Worm (Caenorhabditis elegans): Measurements from ENCODE around the gene ZC404.16.

The ZC404.16 gene

DNA sequence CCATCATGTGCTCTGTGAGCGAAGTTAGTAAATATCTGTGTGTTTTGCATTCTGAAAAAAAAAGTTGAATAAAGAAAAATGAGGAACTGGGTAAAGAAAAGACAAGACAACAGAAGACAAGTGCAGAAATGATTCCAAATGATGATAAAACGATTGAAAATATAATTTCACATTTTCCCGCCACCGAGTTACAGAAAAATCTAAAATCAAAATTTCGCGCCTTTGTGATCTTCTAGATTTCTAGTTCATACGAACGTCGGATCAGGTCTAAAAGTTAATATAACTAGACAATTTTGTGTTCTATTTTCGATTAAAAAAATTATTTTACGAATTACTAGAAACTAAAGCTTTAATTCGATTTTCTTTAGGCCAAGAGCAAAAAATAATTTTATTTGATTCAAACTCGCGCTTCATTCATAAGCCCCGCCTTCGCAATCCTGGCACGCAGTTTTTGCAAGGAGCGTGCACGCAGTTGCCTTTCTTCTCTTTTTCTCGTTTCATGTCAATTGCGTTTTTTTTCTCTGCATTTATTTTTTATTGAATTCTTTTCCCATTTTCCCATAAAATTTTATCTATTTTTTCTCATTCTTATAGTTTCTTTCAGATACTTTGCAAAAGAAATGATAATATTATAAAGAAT is 11.3 kb upstream of the ZC404.16 start, which contains the start of the genes spn-4 and spe-39 (continued):
- no peak for TF ChIP-seq ZK546.5 (tag; optimal IDR thresholded peaks at IDR 0.05)
- peak; percentile 90 for TF ChIP-seq unc-55 (GFP tag; optimal IDR thresholded peaks at IDR 0.05)
- peak; percentile 71 for TF ChIP-seq lin-11 (tag; optimal IDR thresholded peaks at IDR 0.05)
- TF ChIP-seq nhr-12 (tag; optimal IDR thresholded peaks at IDR 0.05) = no peak
- peak; percentile 30 for TF ChIP-seq nhr-21 (tag; optimal IDR thresholded peaks at IDR 0.05)
- peak; percentile 45 for TF ChIP-seq R02D3.7 (tag; optimal IDR thresholded peaks at IDR 0.05)
- TF ChIP-seq snpc-4 (tag; optimal IDR thresholded peaks at IDR 0.05) = peak; percentile 3
- TF ChIP-seq ztf-4 (tag; optimal IDR thresholded peaks at IDR 0.05) = no peak
- TF ChIP-seq ama-1 (optimal IDR thresholded peaks at IDR 0.05) = no peak
- peak; percentile 46 for TF ChIP-seq egl-27 (tag; optimal IDR thresholded peaks at IDR 0.05)
- no peak for TF ChIP-seq dmd-4 (tag; optimal IDR thresholded peaks at IDR 0.05)
- TF ChIP-seq ceh-82 (tag; optimal IDR thresholded peaks at IDR 0.05) = no peak
- peak; percentile 25 for TF ChIP-seq ztf-11 (tag; optimal IDR thresholded peaks at IDR 0.05)
- no peak for TF ChIP-seq nhr-11 (tag; optimal IDR thresholded peaks at IDR 0.05)
- TF ChIP-seq skn-1 (tag; optimal IDR thresholded peaks at IDR 0.05) = no peak

DNA sequence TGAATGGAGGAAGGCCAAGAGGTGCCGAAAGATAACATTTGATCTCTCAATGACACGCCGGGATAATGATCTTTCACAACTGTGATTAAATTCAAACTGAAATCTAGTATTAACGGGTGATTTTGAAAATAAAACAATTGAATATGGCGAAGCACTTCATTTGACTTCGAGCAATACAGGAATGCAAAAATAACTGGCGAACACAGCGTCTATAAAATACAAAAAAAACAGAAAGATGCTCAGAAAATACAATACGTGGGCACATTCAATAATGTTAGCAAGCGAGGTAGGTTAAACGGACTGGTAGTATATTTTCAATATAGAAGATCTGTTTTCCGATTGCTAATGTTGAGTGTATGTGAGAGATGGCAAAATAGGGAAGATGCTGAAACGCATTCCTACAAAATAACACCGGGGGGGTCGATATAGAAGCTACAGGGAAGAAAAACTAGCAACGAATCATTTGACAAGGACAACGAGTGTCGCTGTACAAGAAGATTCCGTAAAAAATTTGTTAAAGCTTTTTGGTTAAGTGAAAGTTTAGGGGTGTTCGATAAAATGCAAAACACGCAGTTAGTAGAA is 9.5 kb upstream of the ZC404.16 start:
- no peak for TF ChIP-seq lin-13 (GFP tag; optimal IDR thresholded peaks at IDR 0.05)
- TF ChIP-seq elt-1 (tag; optimal IDR thresholded peaks at IDR 0.05) = no peak
- TF ChIP-seq lin-39 (tag; optimal IDR thresholded peaks at IDR 0.05) = no peak
- TF ChIP-seq nhr-11 (tag; optimal IDR thresholded peaks at IDR 0.05) = no peak

DNA sequence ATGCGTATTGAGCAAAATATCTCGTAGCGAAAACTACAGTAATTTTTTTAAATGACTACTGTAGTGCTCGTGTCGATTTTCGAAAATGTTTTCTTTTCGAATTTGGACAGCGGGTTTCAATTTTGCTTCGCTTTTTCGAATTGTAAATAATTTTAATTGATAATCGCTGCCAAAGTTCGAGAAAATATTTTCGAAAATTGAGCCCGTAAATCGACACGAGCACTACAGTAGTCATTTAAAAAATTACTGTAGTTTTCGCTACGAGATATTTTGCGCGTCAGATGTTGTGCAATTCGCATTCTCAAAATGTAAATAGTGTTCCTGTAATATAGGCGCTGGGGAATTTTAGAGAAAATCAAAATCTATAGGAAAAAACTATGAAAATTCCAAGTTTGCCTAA is 8.6 kb upstream of the ZC404.16 start:
- TF ChIP-seq ztf-4 (tag; optimal IDR thresholded peaks at IDR 0.05) (no peak), R02D3.7 (tag; optimal IDR thresholded peaks at IDR 0.05) (no peak), ztf-1 (GFP tag; conservative IDR thresholded peaks at IDR 0.05) (no peak), peb-1 (tag; optimal IDR thresholded peaks at IDR 0.05) (no peak), nhr-25 (tag; optimal IDR thresholded peaks at IDR 0.05) (no peak), mdl-1 (tag; optimal IDR thresholded peaks at IDR 0.05) (no peak), nhr-12 (tag; optimal IDR thresholded peaks at IDR 0.05) (no peak), lin-11 (tag; optimal IDR thresholded peaks at IDR 0.05) (no peak), elt-1 (tag; optimal IDR thresholded peaks at IDR 0.05) (no peak), nhr-6 (tag; optimal IDR thresholded peaks at IDR 0.05) (no peak), ceh-16 (tag; optimal IDR thresholded peaks at IDR 0.05) (no peak), lin-39 (tag; optimal IDR thresholded peaks at IDR 0.05) (no peak), lsy-2 (tag; optimal IDR thresholded peaks at IDR 0.05) (no peak)

DNA sequence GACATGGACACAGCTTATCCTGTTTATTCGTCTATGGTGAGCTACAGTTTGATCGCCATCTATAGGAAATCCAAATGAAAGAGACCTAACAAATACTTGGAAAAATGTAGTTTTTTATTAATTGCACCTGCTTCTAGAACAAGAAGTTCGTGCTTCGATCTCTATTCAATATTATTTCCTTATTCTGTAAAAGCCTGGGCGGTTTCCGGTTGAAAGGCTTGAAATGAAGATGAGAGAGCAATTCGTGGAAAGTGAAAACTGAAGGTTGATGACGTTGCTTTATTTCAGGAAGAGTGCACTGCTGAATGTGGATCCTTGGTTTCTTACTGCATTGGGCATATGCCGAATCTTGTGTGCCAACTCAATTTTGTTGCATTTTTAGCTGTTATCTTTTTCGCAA is 7.0 kb upstream of the ZC404.16 start:
- TF ChIP-seq ztf-4 (tag; optimal IDR thresholded peaks at IDR 0.05) = no peak
- TF ChIP-seq F13H6.1 (tag; optimal IDR thresholded peaks at IDR 0.05) = no peak
- TF ChIP-seq ceh-16 (tag; optimal IDR thresholded peaks at IDR 0.05) = no peak
- no peak for TF ChIP-seq crh-2 (tag; optimal IDR thresholded peaks at IDR 0.05)
- no peak for TF ChIP-seq ztf-1 (GFP tag; conservative IDR thresholded peaks at IDR 0.05)

DNA sequence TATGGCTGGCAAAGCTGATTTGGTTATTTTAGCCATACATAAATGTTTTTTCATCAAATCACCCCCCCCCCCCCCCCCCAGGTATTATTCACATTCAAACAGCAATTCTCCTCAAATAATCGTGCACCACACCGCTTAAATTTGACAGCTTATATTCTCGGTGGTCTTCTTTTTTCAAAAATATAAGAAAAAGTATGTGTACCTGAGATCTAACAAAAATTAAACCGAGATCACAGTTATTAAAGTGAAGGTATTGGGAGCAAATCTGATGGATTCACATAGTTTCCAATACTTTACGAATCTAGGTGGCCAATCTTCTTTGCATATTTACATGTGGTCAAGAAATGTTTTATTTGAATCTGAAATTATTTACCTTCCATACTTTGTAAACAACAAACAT is 6.5 kb upstream of the ZC404.16 start, which contains the start of gene ZC404.15:
Gene ZC404.15 (plus strand): TSS at position 301 of the 400 bp plus-strand sequence.
- TF ChIP-seq crh-2 (tag; optimal IDR thresholded peaks at IDR 0.05) (no peak), sma-3 (GFP tag; optimal IDR thresholded peaks at IDR 0.05) (no peak), nhr-237 (tag; optimal IDR thresholded peaks at IDR 0.05) (no peak), skn-1 (tag; optimal IDR thresholded peaks at IDR 0.05) (no peak), lin-39 (tag; optimal IDR thresholded peaks at IDR 0.05) (no peak), sem-4 (tag; optimal IDR thresholded peaks at IDR 0.05) (no peak), ama-1 (optimal IDR thresholded peaks at IDR 0.05) (no peak), dmd-4 (tag; optimal IDR thresholded peaks at IDR 0.05) (no peak), mab-5 (tag; optimal IDR thresholded peaks at IDR 0.05) (no peak), ceh-82 (tag; optimal IDR thresholded peaks at IDR 0.05) (no peak), mbf-1 (tag; optimal IDR thresholded peaks at IDR 0.05) (no peak), egl-27 (tag; optimal IDR thresholded peaks at IDR 0.05) (no peak), elt-1 (tag; optimal IDR thresholded peaks at IDR 0.05) (no peak), nhr-10 (tag; optimal IDR thresholded peaks at IDR 0.05) (no peak), ztf-4 (tag; optimal IDR thresholded peaks at IDR 0.05) (no peak), ceh-16 (tag; optimal IDR thresholded peaks at IDR 0.05) (no peak)
